Fruit fly (Drosophila melanogaster): ENCODE results near the gene CG1523.
A peak's percentile ranks its signal among the peaks of the same experiment; 100 is the strongest.

Gene CG1523

DNA sequence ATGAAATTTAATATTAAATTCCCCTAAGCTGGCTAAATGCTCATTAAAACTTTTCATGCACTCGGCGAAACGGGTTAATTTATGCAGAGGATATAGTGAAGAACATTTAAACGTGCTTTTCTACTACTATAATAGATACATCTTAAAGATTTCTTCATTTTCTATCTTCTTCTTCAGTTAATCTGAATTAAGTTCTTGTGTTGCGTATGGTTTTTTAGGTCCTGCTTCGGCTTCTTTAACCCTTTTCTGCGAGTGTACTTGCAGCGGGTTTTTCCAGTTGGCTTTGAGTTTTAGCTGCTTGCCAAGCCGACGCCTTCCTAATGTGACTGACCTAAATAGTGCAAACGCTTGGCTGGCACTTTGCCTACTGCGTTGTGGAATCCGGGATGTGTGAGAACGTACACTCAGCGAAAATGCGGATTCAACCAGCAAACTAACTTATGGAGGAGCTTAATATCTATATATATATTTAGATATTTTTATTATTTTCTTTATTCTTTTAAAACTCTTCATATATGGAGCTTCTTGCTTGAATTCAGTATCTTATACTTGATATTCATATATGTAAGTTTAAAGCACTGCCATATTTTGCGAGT is 31.3 kb upstream of the CG1523 start (continued):
- TF ChIP-seq Hr38 (GFP tag; optimal IDR thresholded peaks at IDR 0.05), result no peak
- peak in 1 of 2 experiments; percentile 46 for TF ChIP-seq salr (GFP tag; optimal IDR thresholded peaks at IDR 0.05)
- no peak for TF ChIP-seq spab (GFP tag; optimal IDR thresholded peaks at IDR 0.05)
- no peak for TF ChIP-seq CG31627 (GFP tag; optimal IDR thresholded peaks at IDR 0.05)
- TF ChIP-seq CG3919 (GFP tag; optimal IDR thresholded peaks at IDR 0.05), result peak; percentile 34
- TF ChIP-seq CG4318 (GFP tag; optimal IDR thresholded peaks at IDR 0.05), result peak; percentile 15
- TF ChIP-seq Eip93F (GFP tag; optimal IDR thresholded peaks at IDR 0.05), result no peak
- TF ChIP-seq net (GFP tag; optimal IDR thresholded peaks at IDR 0.05), result peak; percentile 6
- peak; percentile 82 for TF ChIP-seq CG32006 (GFP tag; optimal IDR thresholded peaks at IDR 0.05)
- TF ChIP-seq CG34406 (GFP tag; optimal IDR thresholded peaks at IDR 0.05), result no peak
- TF ChIP-seq dsx (GFP tag; optimal IDR thresholded peaks at IDR 0.05; ENCODE audit: poor library complexity, severe bottlenecking), result no peak
- peak; percentile 13 for TF ChIP-seq svp (GFP tag)
- TF ChIP-seq fd59A (GFP tag; optimal IDR thresholded peaks at IDR 0.05), result peak; percentile 8
- no peak for TF ChIP-seq Ets21C (GFP tag; optimal IDR thresholded peaks at IDR 0.05)
- TF ChIP-seq fkh (GFP tag; optimal IDR thresholded peaks at IDR 0.05), result no peak
- TF ChIP-seq pdm3 (GFP tag; optimal IDR thresholded peaks at IDR 0.05), result peak; percentile 45
- TF ChIP-seq Gug (GFP tag; IDR thresholded peaks at IDR 0.05), result peak; percentile 61
- no peak for TF ChIP-seq Smox (GFP tag; optimal IDR thresholded peaks at IDR 0.05)
- no peak for TF ChIP-seq CG11902 (GFP tag; optimal IDR thresholded peaks at IDR 0.05)
- peak; percentile 31 for TF ChIP-seq CG11762 (GFP tag; optimal IDR thresholded peaks at IDR 0.05; ENCODE audit: insufficient read depth)
- TF ChIP-seq Lpt (GFP tag; optimal IDR thresholded peaks at IDR 0.05), result peak; percentile 24
- no peak for TF ChIP-seq CG6854 (GFP tag; optimal IDR thresholded peaks at IDR 0.05)
- peak; percentile 4 for TF ChIP-seq Ets96B (tag; optimal IDR thresholded peaks at IDR 0.05)
- TF ChIP-seq CG10631 (GFP tag; optimal IDR thresholded peaks at IDR 0.05), result peak; percentile 2
- TF ChIP-seq CG1621 (tag; optimal IDR thresholded peaks at IDR 0.05), result no peak

DNA sequence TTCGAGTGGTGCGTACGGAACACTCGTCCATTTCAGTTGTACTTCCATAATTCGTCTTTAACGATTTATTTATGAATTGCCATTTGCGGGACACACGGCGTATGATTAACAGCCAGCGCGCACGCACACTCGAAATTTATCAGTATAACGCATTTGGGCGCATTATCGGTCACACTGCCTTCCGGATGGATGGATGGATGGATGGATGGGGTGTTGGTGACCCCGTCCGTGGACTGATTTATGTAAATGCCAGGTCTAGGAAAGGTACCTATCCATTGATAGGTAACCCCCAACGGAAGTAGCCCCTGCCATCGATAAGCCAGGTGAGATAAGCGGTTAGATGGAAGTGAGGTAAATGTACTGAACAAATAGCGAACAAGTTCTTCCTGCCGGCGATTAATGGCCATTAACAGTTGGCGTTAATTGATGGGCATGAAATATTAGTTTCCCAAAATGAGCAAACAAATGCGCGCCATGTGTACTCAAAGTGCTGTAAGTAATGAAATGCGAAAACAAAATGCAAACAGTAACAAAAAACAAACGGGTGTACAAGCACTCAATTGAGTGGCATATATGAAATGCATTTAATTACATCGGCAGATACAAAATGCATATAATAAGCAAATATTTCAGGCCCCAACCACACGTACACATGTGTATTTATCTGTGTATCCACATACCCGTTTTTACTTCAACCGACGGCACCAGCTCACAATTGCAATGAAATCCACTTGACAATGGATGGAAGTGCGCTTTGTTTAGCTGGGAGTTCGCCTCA is 29.4 kb upstream of the CG1523 start:
- TF ChIP-seq CG6808 (GFP tag; optimal IDR thresholded peaks at IDR 0.05), result peak; percentile 1
- TF ChIP-seq CG1621 (tag; optimal IDR thresholded peaks at IDR 0.05), result no peak
- no peak for TF ChIP-seq OdsH (GFP tag; optimal IDR thresholded peaks at IDR 0.05)
- TF ChIP-seq CG8319 (GFP tag; optimal IDR thresholded peaks at IDR 0.05), result peak; percentile 76
- TF ChIP-seq Blimp-1 (GFP tag; optimal IDR thresholded peaks at IDR 0.05), result no peak
- no peak for TF ChIP-seq topi (GFP tag; optimal IDR thresholded peaks at IDR 0.05)
- peak; percentile 56 for TF ChIP-seq Eip78C (GFP tag)
- no peak for TF ChIP-seq Hr4 (GFP tag; optimal IDR thresholded peaks at IDR 0.05)
- no peak for TF ChIP-seq fd59A (GFP tag; optimal IDR thresholded peaks at IDR 0.05)
- no peak for TF ChIP-seq esn (GFP tag; optimal IDR thresholded peaks at IDR 0.05)
- TF ChIP-seq CG32006 (GFP tag; optimal IDR thresholded peaks at IDR 0.05), result no peak
- peak; percentile 9 for TF ChIP-seq fkh (GFP tag; optimal IDR thresholded peaks at IDR 0.05)
- no peak for TF ChIP-seq Ets96B (tag; optimal IDR thresholded peaks at IDR 0.05)
- no peak for TF ChIP-seq Sox14 (GFP tag; optimal IDR thresholded peaks at IDR 0.05)
- peak in 1 of 2 experiments; percentile 15 for TF ChIP-seq ss (GFP tag; optimal IDR thresholded peaks at IDR 0.05)
- TF ChIP-seq CG31627 (GFP tag; optimal IDR thresholded peaks at IDR 0.05), result no peak
- no peak for TF ChIP-seq vri (GFP tag; optimal IDR thresholded peaks at IDR 0.05)
- TF ChIP-seq lz (GFP tag; optimal IDR thresholded peaks at IDR 0.05), result no peak
- TF ChIP-seq CG16779 (tag; optimal IDR thresholded peaks at IDR 0.05), result no peak
- TF ChIP-seq CG15336 (GFP tag; IDR thresholded peaks at IDR 0.05), result no peak

Data from whole organism, prepupa.